Worm (Caenorhabditis elegans): Measurements from ENCODE around the gene mrps-23.

Gene mrps-23

ce11 chrIII:9513006-9513405, 10.5 kb downstream of the mrps-23 start:
- TF ChIP-seq nhr-237 (tag; optimal IDR thresholded peaks at IDR 0.05), result no peak
- no peak for TF ChIP-seq snpc-4 (tag; optimal IDR thresholded peaks at IDR 0.05)
- TF ChIP-seq nhr-12 (tag; optimal IDR thresholded peaks at IDR 0.05), result no peak
- no peak for TF ChIP-seq nhr-2 (tag; optimal IDR thresholded peaks at IDR 0.05)
- no peak for TF ChIP-seq zip-8 (tag; optimal IDR thresholded peaks at IDR 0.05)
- no peak for TF ChIP-seq sem-2 (GFP tag; optimal IDR thresholded peaks at IDR 0.05)
- no peak for TF ChIP-seq nhr-76 (tag; optimal IDR thresholded peaks at IDR 0.05)
- no peak for TF ChIP-seq hlh-1 (tag; optimal IDR thresholded peaks at IDR 0.05)
- TF ChIP-seq M03D4.4 (tag; optimal IDR thresholded peaks at IDR 0.05), result no peak
- no peak for TF ChIP-seq blmp-1 (tag; optimal IDR thresholded peaks at IDR 0.05)
- no peak for TF ChIP-seq mab-5 (tag; optimal IDR thresholded peaks at IDR 0.05)
- TF ChIP-seq flh-1 (GFP tag; optimal IDR thresholded peaks at IDR 0.05), result no peak
- TF ChIP-seq unc-62 (GFP tag; optimal IDR thresholded peaks at IDR 0.05), result no peak
- no peak for TF ChIP-seq lsy-2 (tag; optimal IDR thresholded peaks at IDR 0.05)
- TF ChIP-seq elt-1 (tag; optimal IDR thresholded peaks at IDR 0.05; ENCODE audit: borderline replicate concordance, insufficient read depth), result no peak
- no peak for TF ChIP-seq ceh-43 (GFP tag; optimal IDR thresholded peaks at IDR 0.05)
- no peak for TF ChIP-seq ham-2 (GFP tag; optimal IDR thresholded peaks at IDR 0.05)

ce11 chrIII:9511660-9512059, 11.8 kb downstream of the mrps-23 start:
- TF ChIP-seq mab-5 (tag; optimal IDR thresholded peaks at IDR 0.05), result no peak
- TF ChIP-seq bed-3 (GFP tag; optimal IDR thresholded peaks at IDR 0.05), result no peak
- no peak for TF ChIP-seq nhr-76 (tag; optimal IDR thresholded peaks at IDR 0.05)
- TF ChIP-seq elt-1 (tag; optimal IDR thresholded peaks at IDR 0.05; ENCODE audit: borderline replicate concordance, insufficient read depth), result no peak

ce11 chrIII:9511055-9511520, 12.4 kb downstream of the mrps-23 start, which contains the start of gene F55H2.5:
Gene F55H2.5 (plus strand): TSS chrIII:9511470.
- TF ChIP-seq M03D4.4 (tag; optimal IDR thresholded peaks at IDR 0.05) (no peak), mab-5 (tag; optimal IDR thresholded peaks at IDR 0.05) (no peak), nhr-237 (tag; optimal IDR thresholded peaks at IDR 0.05) (no peak), pha-4 (tag; optimal IDR thresholded peaks at IDR 0.05) (no peak), snpc-4 (tag; optimal IDR thresholded peaks at IDR 0.05) (no peak)

- TF ChIP-seq nhr-237 (tag; optimal IDR thresholded peaks at IDR 0.05) (no peak), elt-3 (tag; optimal IDR thresholded peaks at IDR 0.05) (no peak), sem-2 (GFP tag; optimal IDR thresholded peaks at IDR 0.05) (no peak), unc-62 (GFP tag; optimal IDR thresholded peaks at IDR 0.05) (peak; percentile 45), mls-2 (tag; optimal IDR thresholded peaks at IDR 0.05) (no peak), drap-1 (GFP tag; optimal IDR thresholded peaks at IDR 0.05) (no peak), mab-5 (tag; optimal IDR thresholded peaks at IDR 0.05) (no peak), pha-4 (tag; optimal IDR thresholded peaks at IDR 0.05) (no peak), ceh-43 (GFP tag; optimal IDR thresholded peaks at IDR 0.05) (no peak), zip-8 (tag; optimal IDR thresholded peaks at IDR 0.05) (no peak), hlh-1 (tag; optimal IDR thresholded peaks at IDR 0.05) (no peak), ceh-39 (tag; optimal IDR thresholded peaks at IDR 0.05) (no peak), unc-120 (tag; optimal IDR thresholded peaks at IDR 0.05; ENCODE audit: poor library complexity, severe bottlenecking) (peak; percentile 23), blmp-1 (tag; optimal IDR thresholded peaks at IDR 0.05) (no peak), lsy-2 (tag; optimal IDR thresholded peaks at IDR 0.05) (no peak), lin-13 (tag; optimal IDR thresholded peaks at IDR 0.05) (no peak), ceh-83 (GFP tag; optimal IDR thresholded peaks at IDR 0.05) (no peak), ces-1 (GFP tag; optimal IDR thresholded peaks at IDR 0.05) (peak; percentile 94), nhr-28 (tag; optimal IDR thresholded peaks at IDR 0.05) (no peak)
These were observed 13.6 kb downstream of the mrps-23 start for ce11 chrIII:9509764-9510370.

- TF ChIP-seq flh-1 (GFP tag; optimal IDR thresholded peaks at IDR 0.05) (no peak), unc-62 (GFP tag; optimal IDR thresholded peaks at IDR 0.05) (peak; percentile 38), elt-3 (tag; optimal IDR thresholded peaks at IDR 0.05) (no peak), pha-4 (tag; optimal IDR thresholded peaks at IDR 0.05) (no peak), lsy-2 (tag; optimal IDR thresholded peaks at IDR 0.05) (peak; percentile 38), unc-120 (tag; optimal IDR thresholded peaks at IDR 0.05; ENCODE audit: poor library complexity, severe bottlenecking) (no peak), hlh-1 (tag; optimal IDR thresholded peaks at IDR 0.05) (no peak), mep-1 (tag; optimal IDR thresholded peaks at IDR 0.05) (peak; percentile 71), sptf-1 (tag; optimal IDR thresholded peaks at IDR 0.05) (no peak), drap-1 (GFP tag; optimal IDR thresholded peaks at IDR 0.05) (no peak), snpc-4 (tag; optimal IDR thresholded peaks at IDR 0.05) (no peak), ceh-39 (tag; optimal IDR thresholded peaks at IDR 0.05) (no peak), nhr-76 (tag; optimal IDR thresholded peaks at IDR 0.05) (no peak), ceh-83 (GFP tag; optimal IDR thresholded peaks at IDR 0.05) (no peak), lin-32 (GFP tag; optimal IDR thresholded peaks at IDR 0.05) (no peak), nhr-237 (tag; optimal IDR thresholded peaks at IDR 0.05) (peak; percentile 19), lin-13 (tag; optimal IDR thresholded peaks at IDR 0.05) (no peak), bed-3 (GFP tag; optimal IDR thresholded peaks at IDR 0.05) (no peak), ces-1 (GFP tag; optimal IDR thresholded peaks at IDR 0.05) (peak; percentile 6)
These were observed 15.7 kb downstream of the mrps-23 start, which contains the start of gene vha-14 for ce11 chrIII:9507799-9508198. Gene vha-14 (plus strand): TSS chrIII:9508100.
